Worm (Caenorhabditis elegans) whole organism, early embryonic: Measurements from ENCODE around the gene fbxa-210.

Experiments used
- B0310.2 ChIP-seq: sonication (generic microtip); optimal IDR thresholded peaks from 2 replicates; lab custom pipeline; 2016; ENCODE audit warnings: mild to moderate bottlenecking, missing genetic modification characterization, missing compliant biosample characterization
- aly-1 ChIP-seq: sonication (generic microtip); optimal IDR thresholded peaks from 2 replicates; lab custom pipeline; 2016; ENCODE audit warnings: missing genetic modification characterization, missing compliant biosample characterization
- ama-1 ChIP-seq: fragments of 150-350 bp; optimal IDR thresholded peaks from 2 replicates; lab custom pipeline; 2014
- ceh-13 ChIP-seq: fragments of 200-800 bp; sonication (Bioruptor generic); optimal IDR thresholded peaks from 2 replicates; lab custom pipeline; 2018; ENCODE audit warnings: mild to moderate bottlenecking, missing genetic modification characterization, missing compliant biosample characterization
- ceh-36 ChIP-seq: sonication (generic microtip); optimal IDR thresholded peaks from 2 replicates; lab custom pipeline; 2016; ENCODE audit warnings: missing genetic modification characterization, inconsistent platforms, missing compliant biosample characterization
- ets-7 ChIP-seq: sonication (generic microtip); optimal IDR thresholded peaks from 2 replicates; lab custom pipeline; 2016; ENCODE audit warnings: missing genotype, missing genetic modification characterization, missing compliant biosample characterization
- flt-1 ChIP-seq: fragments of 200-800 bp; sonication (Bioruptor generic); IDR thresholded peaks from 2 replicates; pipeline ENCODE4 v1.3.6; 2022; ENCODE audit warnings: missing genetic modification characterization, missing compliant biosample characterization
- hmbx-1 ChIP-seq: sonication (generic microtip); optimal IDR thresholded peaks from 2 replicates; lab custom pipeline; 2016; ENCODE audit warnings: mild to moderate bottlenecking, missing genetic modification characterization, missing compliant biosample characterization
- hmg-4 ChIP-seq: fragments of 200-800 bp; sonication (Bioruptor generic); optimal IDR thresholded peaks from 2 replicates; lab custom pipeline; 2018; ENCODE audit warnings: mild to moderate bottlenecking, missing genetic modification characterization, missing compliant biosample characterization
- hnd-1 ChIP-seq: sonication (generic microtip); optimal IDR thresholded peaks from 2 replicates; lab custom pipeline; 2016; ENCODE audit warnings: missing genetic modification characterization, missing compliant biosample characterization
- scrt-1 ChIP-seq: fragments of 200-800 bp; sonication (Bioruptor generic); IDR thresholded peaks from 2 replicates; pipeline ENCODE4 v1.3.6; 2022; ENCODE audit warnings: missing genetic modification characterization, missing compliant biosample characterization
- sea-1 ChIP-seq: fragments of 200-800 bp; sonication (Bioruptor generic); conservative IDR thresholded peaks from 2 replicates; pipeline ENCODE4 v1.3.6; 2022; ENCODE audit warnings: missing genetic modification characterization, missing compliant biosample characterization
- tbx-11 ChIP-seq: fragments of 200-800 bp; sonication (Bioruptor generic); IDR thresholded peaks from 2 replicates; pipeline ENCODE4 v1.3.6; 2022; ENCODE audit warnings: missing genetic modification characterization, missing compliant biosample characterization
- tbx-37 ChIP-seq: fragments of 200-800 bp; sonication (Bioruptor generic); conservative IDR thresholded peaks from 2 replicates; pipeline ENCODE4 v1.3.6; 2022; ENCODE audit warnings: missing genetic modification reagents, missing genetic modification characterization, missing compliant biosample characterization

- TF ChIP-seq ama-1 (lab: Kevin White, UChicago) (no peak), B0310.2 (tag; lab: Kevin White, UChicago) (no peak), hnd-1 (tag; lab: Kevin White, UChicago) (no peak), flt-1 (GFP tag; lab: Robert Waterston, UW) (no peak), aly-1 (no peak), hmbx-1 (tag; lab: Kevin White, UChicago) (no peak), ceh-13 (GFP tag; lab: Kevin White, UChicago) (no peak), hmg-4 (GFP tag; lab: Kevin White, UChicago) (no peak), tbx-11 (no peak), scrt-1 (no peak), ets-7 (tag; lab: Kevin White, UChicago) (no peak), ceh-36 (tag; lab: Kevin White, UChicago) (no peak), sea-1 (no peak), tbx-37 (GFP tag; lab: Robert Waterston, UW) (no peak)
Observed at ce11 chrV:18128545-18128944, 3.4 kb downstream of the fbxa-210 start.
